Worm (Caenorhabditis elegans) whole organism, early embryonic: Measurements from ENCODE around the gene col-184.

Experiments used
- F13C5.2 ChIP-seq: sonication (generic microtip); optimal IDR thresholded peaks from 2 replicates; lab custom pipeline; 2017; ENCODE audit warnings: mild to moderate bottlenecking, missing genetic modification characterization, inconsistent platforms, missing compliant biosample characterization
- ama-1 ChIP-seq: fragments of 150-350 bp; optimal IDR thresholded peaks from 2 replicates; lab custom pipeline; 2014
- ceh-13 ChIP-seq: fragments of 200-800 bp; sonication (Bioruptor generic); optimal IDR thresholded peaks from 2 replicates; lab custom pipeline; 2018; ENCODE audit warnings: mild to moderate bottlenecking, missing genetic modification characterization, missing compliant biosample characterization
- ceh-36 ChIP-seq: sonication (generic microtip); optimal IDR thresholded peaks from 2 replicates; lab custom pipeline; 2016; ENCODE audit warnings: missing genetic modification characterization, inconsistent platforms, missing compliant biosample characterization
- flt-1 ChIP-seq: fragments of 200-800 bp; sonication (Bioruptor generic); IDR thresholded peaks from 2 replicates; pipeline ENCODE4 v1.3.6; 2022; ENCODE audit warnings: missing genetic modification characterization, missing compliant biosample characterization
- hmg-4 ChIP-seq: fragments of 200-800 bp; sonication (Bioruptor generic); optimal IDR thresholded peaks from 2 replicates; lab custom pipeline; 2018; ENCODE audit warnings: mild to moderate bottlenecking, missing genetic modification characterization, missing compliant biosample characterization
- tbx-37 ChIP-seq: fragments of 200-800 bp; sonication (Bioruptor generic); conservative IDR thresholded peaks from 2 replicates; pipeline ENCODE4 v1.3.6; 2022; ENCODE audit warnings: missing genetic modification reagents, missing genetic modification characterization, missing compliant biosample characterization

- TF ChIP-seq ama-1 (lab: Kevin White, UChicago): no peak
- no peak for TF ChIP-seq flt-1 (GFP tag; lab: Robert Waterston, UW)
- no peak for TF ChIP-seq ceh-13 (GFP tag; lab: Kevin White, UChicago)
- no peak for TF ChIP-seq hmg-4 (GFP tag; lab: Kevin White, UChicago)
- TF ChIP-seq tbx-37: no peak
- no peak for TF ChIP-seq ceh-36
- TF ChIP-seq F13C5.2: no peak
These were observed 12.8 kb upstream of the col-184 start, which contains the start of gene flr-1 for ce11 chrX:13456442-13456841.
